Fruit fly (Drosophila melanogaster) whole organism, embryonic: ENCODE data around the gene Not10.
A peak's percentile ranks its signal among the peaks of the same experiment; 100 is the strongest.

ENCODE experiments used
- Awh ChIP-seq: fragments of 200-800 bp; sonication (Bioruptor generic); IDR thresholded peaks from 2 replicates; pipeline ENCODE4, ENCODE4 v1.3.6; 2022; ENCODE audit warnings: missing biosample characterization, missing genetic modification characterization
- Blimp-1 ChIP-seq: fragments of 200-800 bp; sonication (Bioruptor generic); optimal IDR thresholded peaks from 3 replicates; lab custom pipeline; 2018; ENCODE audit warnings: missing biosample characterization, missing genetic modification characterization, mild to moderate bottlenecking, moderate library complexity, missing genetic modification reagents
- CG10321 ChIP-seq: fragments of 200-800 bp; sonication (Bioruptor generic); IDR thresholded peaks from 2 replicates; pipeline ENCODE4 v1.3.6; 2022; ENCODE audit warnings: missing biosample characterization, missing genetic modification characterization
- CG10543 ChIP-seq: fragments of 200-800 bp; sonication (Bioruptor generic); optimal IDR thresholded peaks from 3 replicates; lab custom pipeline; 2017; ENCODE audit warnings: missing biosample characterization, mild to moderate bottlenecking, missing genetic modification characterization, moderate library complexity
- CG11085 ChIP-seq: fragments of 200-800 bp; sonication (Bioruptor generic); IDR thresholded peaks from 2 replicates; pipeline ENCODE4 v1.3.6; 2022; ENCODE audit warnings: missing biosample characterization, missing genetic modification characterization
- CG11456 ChIP-seq: fragments of 200-800 bp; sonication (Bioruptor generic); IDR thresholded peaks from 3 replicates; pipeline ENCODE4 v1.3.6; 2022; ENCODE audit warnings: missing biosample characterization, missing genetic modification characterization
- CG12659 ChIP-seq: fragments of 200-800 bp; sonication (Bioruptor generic); optimal IDR thresholded peaks from 3 replicates; lab custom pipeline; 2017; ENCODE audit warnings: mild to moderate bottlenecking, missing biosample characterization, missing genetic modification reagents, missing genetic modification characterization
- CG12769 ChIP-seq: fragments of 200-800 bp; sonication (Bioruptor generic); optimal IDR thresholded peaks from 2 replicates; lab custom pipeline; 2019; ENCODE audit warnings: missing biosample characterization, mild to moderate bottlenecking, missing genetic modification characterization, moderate library complexity
- CG12942 ChIP-seq: fragments of 200-800 bp; sonication (Bioruptor generic); optimal IDR thresholded peaks from 3 replicates; lab custom pipeline; 2016; ENCODE audit warnings: missing biosample characterization, missing genetic modification characterization
- CG13123 ChIP-seq: fragments of 200-800 bp; sonication (Bioruptor generic); optimal IDR thresholded peaks from 2 replicates; lab custom pipeline; 2016; ENCODE audit warnings: missing biosample characterization, missing genetic modification characterization
- CG13296 ChIP-seq: fragments of 200-800 bp; sonication (Bioruptor generic); optimal IDR thresholded peaks from 3 replicates; lab custom pipeline; 2018; ENCODE audit warnings: missing biosample characterization, mild to moderate bottlenecking, missing genetic modification characterization
- CG14014 ChIP-seq: fragments of 200-800 bp; sonication (Bioruptor generic); IDR thresholded peaks from 2 replicates; pipeline ENCODE4 v1.3.6; 2022; ENCODE audit warnings: missing biosample characterization, missing genetic modification characterization
- CG18599 ChIP-seq: fragments of 200-800 bp; sonication (Bioruptor generic); optimal IDR thresholded peaks from 3 replicates; lab custom pipeline; 2017; ENCODE audit warnings: missing biosample characterization, missing genetic modification characterization, mild to moderate bottlenecking, moderate library complexity, missing genetic modification reagents
- CG2120 ChIP-seq: fragments of 200-800 bp; sonication (Bioruptor generic); optimal IDR thresholded peaks from 3 replicates; lab custom pipeline; 2016; ENCODE audit warnings: missing biosample characterization, missing genetic modification characterization
- CG2678 ChIP-seq: fragments of 200-800 bp; sonication (Bioruptor generic); optimal IDR thresholded peaks from 3 replicates; lab custom pipeline; 2019; ENCODE audit warnings: missing biosample characterization, mild to moderate bottlenecking, missing genetic modification characterization, moderate library complexity
- CG3726 ChIP-seq: fragments of 200-800 bp; sonication (Bioruptor generic); IDR thresholded peaks from 3 replicates; pipeline ENCODE4, ENCODE4 v1.3.6; 2022; ENCODE audit warnings: missing biosample characterization, missing genetic modification characterization
- CG3847 ChIP-seq: fragments of 200-800 bp; sonication (Bioruptor generic); IDR thresholded peaks from 2 replicates; pipeline ENCODE4 v1.3.6; 2022; ENCODE audit warnings: missing biosample characterization, missing genetic modification characterization
- CG6765 ChIP-seq: fragments of 200-800 bp; sonication (Bioruptor generic); optimal IDR thresholded peaks from 3 replicates; lab custom pipeline; 2017; ENCODE audit warnings: missing biosample characterization, mild to moderate bottlenecking, missing genetic modification characterization
- CG6854 ChIP-seq: fragments of 200-800 bp; sonication (Bioruptor generic); optimal IDR thresholded peaks from 3 replicates; lab custom pipeline; 2017; ENCODE audit warnings: missing biosample characterization, mild to moderate bottlenecking, missing genetic modification characterization
- CG7839 ChIP-seq: fragments of 200-800 bp; sonication (Bioruptor generic); optimal IDR thresholded peaks from 3 replicates; lab custom pipeline; 2018; ENCODE audit warnings: missing biosample characterization, mild to moderate bottlenecking, missing genetic modification characterization, moderate library complexity
- CG8388 ChIP-seq: fragments of 200-800 bp; sonication (Bioruptor generic); optimal IDR thresholded peaks from 2 replicates; lab custom pipeline; 2019; ENCODE audit warnings: missing biosample characterization, mild to moderate bottlenecking, missing genetic modification characterization, moderate library complexity
- CG9932 ChIP-seq: fragments of 200-800 bp; sonication (Bioruptor generic); IDR thresholded peaks from 2 replicates; pipeline ENCODE4 v1.3.6; 2022; ENCODE audit warnings: missing biosample characterization, missing genetic modification characterization
- Dip3 ChIP-seq: fragments of 200-800 bp; sonication (Bioruptor generic); optimal IDR thresholded peaks from 3 replicates; lab custom pipeline; 2016; ENCODE audit warnings: missing biosample characterization, missing genetic modification characterization
- Doc2 ChIP-seq: fragments of 200-800 bp; sonication (Bioruptor generic); IDR thresholded peaks from 2 replicates; pipeline ENCODE4 v1.3.6; 2022; ENCODE audit warnings: missing biosample characterization, missing genetic modification characterization
- Drgx ChIP-seq: fragments of 200-800 bp; sonication (Bioruptor generic); IDR thresholded peaks from 2 replicates; pipeline ENCODE4 v1.3.6; 2022; ENCODE audit warnings: missing biosample characterization, missing genetic modification characterization
- Gsc ChIP-seq: fragments of 200-800 bp; sonication (Bioruptor generic); IDR thresholded peaks from 2 replicates; pipeline ENCODE4 v1.3.6; 2022; ENCODE audit warnings: missing biosample characterization, missing genetic modification characterization
- HLH4C ChIP-seq: fragments of 200-800 bp; sonication (Bioruptor generic); IDR thresholded peaks from 3 replicates; pipeline ENCODE4 v1.3.6; 2022; ENCODE audit warnings: missing biosample characterization, missing genetic modification characterization; ENCODE audit not compliant: partially characterized antibody
- Mad ChIP-seq: fragments of 200-800 bp; sonication (Bioruptor generic); optimal IDR thresholded peaks from 2 replicates; lab custom pipeline; 2016; ENCODE audit warnings: missing biosample characterization, missing genetic modification characterization
- Meics ChIP-seq: fragments of 200-800 bp; sonication (Bioruptor generic); optimal IDR thresholded peaks from 2 replicates; lab custom pipeline; 2017; ENCODE audit warnings: missing biosample characterization, mild to moderate bottlenecking, missing genetic modification characterization
- PHDP ChIP-seq: fragments of 200-800 bp; sonication (Bioruptor generic); optimal IDR thresholded peaks from 3 replicates; lab custom pipeline; 2018; ENCODE audit warnings: missing biosample characterization, mild to moderate bottlenecking, missing genetic modification characterization, moderate library complexity
- Vsx1 ChIP-seq: fragments of 200-800 bp; sonication (Bioruptor generic); optimal IDR thresholded peaks from 2 replicates; lab custom pipeline; 2017; ENCODE audit warnings: missing biosample characterization, mild to moderate bottlenecking, missing genetic modification characterization, missing genetic modification reagents
- abd-A ChIP-seq: fragments of 200-800 bp; sonication (Bioruptor generic); optimal IDR thresholded peaks from 3 replicates; lab custom pipeline; 2019; ENCODE audit warnings: missing biosample characterization, mild to moderate bottlenecking, missing genetic modification characterization, moderate library complexity
- ac ChIP-seq: fragments of 200-800 bp; sonication (Bioruptor generic); optimal IDR thresholded peaks from 3 replicates; lab custom pipeline; 2017; ENCODE audit warnings: missing biosample characterization, mild to moderate bottlenecking, missing genetic modification characterization
- al ChIP-seq: fragments of 200-800 bp; sonication (Bioruptor generic); IDR thresholded peaks from 2 replicates; pipeline ENCODE4 v1.3.6; 2022; ENCODE audit warnings: missing biosample characterization, missing genetic modification characterization
- caup ChIP-seq: fragments of 200-800 bp; sonication (Bioruptor generic); optimal IDR thresholded peaks from 3 replicates; lab custom pipeline; 2017; ENCODE audit warnings: missing biosample characterization, mild to moderate bottlenecking, missing genetic modification characterization, moderate library complexity; ENCODE audit not compliant: severe bottlenecking
- danr ChIP-seq: fragments of 200-800 bp; sonication (Bioruptor generic); IDR thresholded peaks from 2 replicates; pipeline ENCODE4 v1.3.6; 2022; ENCODE audit warnings: missing biosample characterization, missing genetic modification characterization
- dysf ChIP-seq: fragments of 200-800 bp; sonication (Bioruptor generic); IDR thresholded peaks from 3 replicates; pipeline ENCODE4 v1.3.6; 2022; ENCODE audit warnings: missing biosample characterization, missing genetic modification characterization
- gem ChIP-seq: fragments of 200-800 bp; sonication (Bioruptor generic); optimal IDR thresholded peaks from 2 replicates; lab custom pipeline; 2019; ENCODE audit warnings: missing biosample characterization, mild to moderate bottlenecking, missing genetic modification characterization, moderate library complexity
- ken ChIP-seq: fragments of 200-800 bp; sonication (Bioruptor generic); IDR thresholded peaks from 3 replicates; pipeline ENCODE4 v1.3.6; 2022; ENCODE audit warnings: missing biosample characterization, missing genetic modification characterization
- kni ChIP-seq: fragments of 200-800 bp; sonication (Bioruptor generic); optimal IDR thresholded peaks from 3 replicates; lab custom pipeline; 2017; ENCODE audit warnings: mild to moderate bottlenecking, missing biosample characterization, missing genetic modification reagents, missing genetic modification characterization
- lab ChIP-seq: fragments of 200-800 bp; sonication (Bioruptor generic); optimal IDR thresholded peaks from 3 replicates; lab custom pipeline; 2017; ENCODE audit warnings: missing biosample characterization, missing genetic modification characterization, mild to moderate bottlenecking, moderate library complexity, missing genetic modification reagents
- lola ChIP-seq, 3 experiments: fragments of >200 bp in 2 of 3; fragments of 200-800 bp in 1 of 3; sonication (Bioruptor generic) in 1 of 3; optimal IDR thresholded peaks; 2 replicates each; lab custom pipeline; 2017 to 2019; ENCODE audit warnings: missing biosample characterization in 3 of 3, missing genetic modification characterization in 3 of 3, mild to moderate bottlenecking in 1 of 3, moderate library complexity in 1 of 3
- oc ChIP-seq: fragments of 200-800 bp; sonication (Bioruptor generic); optimal IDR thresholded peaks from 2 replicates; lab custom pipeline; 2018; ENCODE audit warnings: missing biosample characterization, mild to moderate bottlenecking, missing genetic modification characterization, moderate library complexity
- pzg ChIP-seq: fragments of 200-800 bp; sonication (Bioruptor generic); optimal IDR thresholded peaks from 3 replicates; lab custom pipeline; 2018; ENCODE audit warnings: missing biosample characterization, mild to moderate bottlenecking, missing genetic modification characterization, moderate library complexity
- row ChIP-seq: fragments of 200-800 bp; sonication (Bioruptor generic); IDR thresholded peaks from 3 replicates; pipeline ENCODE4 v1.3.6; 2022; ENCODE audit warnings: missing biosample characterization, missing genetic modification characterization
- scrt ChIP-seq: fragments of 200-800 bp; sonication (Bioruptor generic); optimal IDR thresholded peaks from 2 replicates; lab custom pipeline; 2018; ENCODE audit warnings: missing biosample characterization, mild to moderate bottlenecking, missing genetic modification characterization, moderate library complexity
- sens ChIP-seq: fragments of 200-800 bp; sonication (Bioruptor generic); peaks from one replicate; lab custom pipeline; 2016; ENCODE audit warnings: missing biosample characterization, missing genetic modification characterization
- slbo ChIP-seq: fragments of 200-800 bp; sonication (Bioruptor generic); IDR thresholded peaks from 2 replicates; pipeline ENCODE4 v1.3.6; 2022; ENCODE audit warnings: missing biosample characterization, missing genetic modification characterization
- vvl ChIP-seq: fragments of 200-800 bp; sonication (Bioruptor generic); IDR thresholded peaks from 2 replicates; pipeline ENCODE4 v1.3.6; 2022; ENCODE audit warnings: missing biosample characterization, missing genetic modification characterization
- zen ChIP-seq: fragments of 200-800 bp; sonication (Bioruptor generic); optimal IDR thresholded peaks from 3 replicates; lab custom pipeline; 2018; ENCODE audit warnings: missing biosample characterization, mild to moderate bottlenecking, missing genetic modification characterization, moderate library complexity

The Not10 gene

dm6 chr3R:12656946-12657566 is 26.6 kb downstream of the Not10 start (continued):
- TF ChIP-seq CG6854 (GFP tag; lab: Kevin White, UChicago) = peak; percentile 28
- TF ChIP-seq Dip3 = peak; percentile 21
- TF ChIP-seq CG3847 (GFP tag; lab: Robert Waterston, UW) = peak; percentile 40; the same call in 1 of the 2 replicates
- no peak for TF ChIP-seq scrt (GFP tag; lab: Kevin White, UChicago)
- TF ChIP-seq caup (GFP tag; lab: Kevin White, UChicago) = peak; percentile 62
- TF ChIP-seq CG9932 = peak; percentile 71
- peak; percentile 47; the same call in 1 of the 2 replicates for TF ChIP-seq al (GFP tag; lab: Robert Waterston, UW)
- TF ChIP-seq CG18599 (GFP tag; lab: Kevin White, UChicago) = peak; percentile 69
- no peak for TF ChIP-seq Vsx1 (GFP tag; lab: Kevin White, UChicago)
- TF ChIP-seq gem (tag; lab: Kevin White, UChicago) = no peak
- TF ChIP-seq dysf = peak; percentile 27; the same call in 1 of the 3 replicates
- peak; percentile 25 for TF ChIP-seq CG6765 (GFP tag; lab: Kevin White, UChicago)
- TF ChIP-seq sens (GFP tag; lab: Kevin White, UChicago) = peak; percentile 76
- TF ChIP-seq zen (tag; lab: Kevin White, UChicago) = no peak
- no peak for TF ChIP-seq kni
- peak; percentile 39 for TF ChIP-seq CG2678 (tag; lab: Kevin White, UChicago)
- no peak for TF ChIP-seq Doc2 (GFP tag; lab: Robert Waterston, UW)
- no peak for TF ChIP-seq Mad
- peak; percentile 54; the same call in 2 of the 3 replicates for TF ChIP-seq row (GFP tag; lab: Robert Waterston, UW)
- peak; percentile 64 for TF ChIP-seq CG2120 (GFP tag; lab: Kevin White, UChicago)
- peak; percentile 14 for TF ChIP-seq CG10543 (GFP tag; lab: Kevin White, UChicago)
- TF ChIP-seq slbo = peak; percentile 55
- peak; percentile 70 for TF ChIP-seq lab (GFP tag; lab: Kevin White, UChicago)
- TF ChIP-seq CG13123 (GFP tag; lab: Kevin White, UChicago) = no peak
- no peak for TF ChIP-seq HLH4C
- TF ChIP-seq Meics = peak; percentile 30
- TF ChIP-seq Gsc (GFP tag; lab: Robert Waterston, UW) = no peak
- no peak for TF ChIP-seq CG10321
- peak; percentile 12 for TF ChIP-seq CG12659 (GFP tag; lab: Kevin White, UChicago)
- TF ChIP-seq CG12942 (GFP tag; lab: Kevin White, UChicago) = no peak
- TF ChIP-seq CG7839 (tag; lab: Kevin White, UChicago) = peak; percentile 39
- peak; percentile 12 for TF ChIP-seq abd-A
- TF ChIP-seq lola (GFP tag; optimal IDR thresholded peaks at IDR 0.05; lab: Kevin White, UChicago) = no peak
- peak; percentile 16 for TF ChIP-seq PHDP (tag; lab: Kevin White, UChicago)
- no peak for TF ChIP-seq pzg (GFP tag; lab: Kevin White, UChicago)
- TF ChIP-seq CG13296 (GFP tag; lab: Kevin White, UChicago) = no peak
- TF ChIP-seq Blimp-1 (GFP tag; lab: Kevin White, UChicago) = no peak
- TF ChIP-seq Awh (GFP tag; lab: Robert Waterston, UW) = no peak
- peak; percentile 55 for TF ChIP-seq CG8388 (GFP tag; lab: Kevin White, UChicago)
- TF ChIP-seq, all 482 proteins: peak for 52

DNA sequence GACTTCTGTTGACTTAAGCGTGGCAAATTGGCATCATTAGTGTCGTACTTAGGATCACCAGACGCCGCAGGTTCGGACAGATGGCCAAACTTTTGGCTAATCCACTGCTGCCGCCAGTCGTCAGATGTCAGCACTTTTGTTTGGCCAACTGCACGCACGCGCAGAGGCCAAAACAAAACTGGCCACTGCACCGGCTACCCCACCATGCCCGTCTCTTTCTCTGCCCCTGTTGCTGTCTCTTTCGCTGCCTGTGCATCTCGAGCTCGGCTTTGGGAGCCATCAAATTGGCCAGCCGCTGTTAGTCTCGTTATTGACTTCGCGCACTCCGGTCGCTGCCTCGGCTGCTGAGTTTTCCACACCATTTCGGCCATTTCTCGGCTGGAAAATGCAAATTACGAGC is 32.1 kb downstream of the Not10 start, which contains the start of gene CG14395:
CG14395 (plus strand) TSS at position 301 of the 400 bp plus-strand sequence.
- TF ChIP-seq oc (tag; lab: Kevin White, UChicago) (peak; percentile 25), al (GFP tag; lab: Robert Waterston, UW) (no peak), danr (GFP tag; lab: Robert Waterston, UW) (no peak), ken (GFP tag; lab: Robert Waterston, UW) (0 out of 3 replicates have a peak, but pooled peaks have one; percentile 18), Dip3 (no peak), Drgx (GFP tag; lab: Robert Waterston, UW) (peak; percentile 29; the same call in 1 of the 2 replicates), ac (GFP tag; lab: Kevin White, UChicago) (no peak), CG11456 (no peak), CG12769 (tag; lab: Kevin White, UChicago) (no peak), CG14014 (GFP tag; lab: Robert Waterston, UW) (no peak), CG3726 (peak; percentile 18; the same call in 1 of the 3 replicates), vvl (0 out of 2 replicates have a peak, but pooled peaks have one; percentile 27), CG11085 (GFP tag; lab: Robert Waterston, UW) (0 out of 2 replicates have a peak, but pooled peaks have one; percentile 14)
